Fruit fly (Drosophila melanogaster) whole organism, wandering third instar larva: ENCODE results near the gene CG7215.

ENCODE experiments used
- Abd-B ChIP-seq: fragments of >200 bp; optimal IDR thresholded peaks from 2 replicates; lab custom pipeline; 2017; ENCODE audit warnings: missing biosample characterization, missing genetic modification characterization
- CG32264 ChIP-seq: fragments of 200-800 bp; sonication (Bioruptor generic); optimal IDR thresholded peaks from 2 replicates; lab custom pipeline; 2016; ENCODE audit warnings: missing biosample characterization, missing genetic modification characterization
- CG9705 ChIP-seq: fragments of 200-800 bp; sonication (Bioruptor generic); optimal IDR thresholded peaks from 2 replicates; lab custom pipeline; 2018; ENCODE audit warnings: missing biosample characterization, mild to moderate bottlenecking, missing genetic modification characterization
- CrebA ChIP-seq: fragments of 200-800 bp; sonication (Bioruptor generic); optimal IDR thresholded peaks from 2 replicates; lab custom pipeline; 2016; ENCODE audit warnings: missing biosample characterization, mild to moderate bottlenecking, missing genetic modification characterization, borderline replicate concordance
- Dfd ChIP-seq: fragments of >200 bp; optimal IDR thresholded peaks from 2 replicates; lab custom pipeline; 2017; ENCODE audit warnings: missing biosample characterization, missing genetic modification characterization
- Dif ChIP-seq: fragments of 200-275, 200-300 bp; sonication (Bioruptor generic); optimal IDR thresholded peaks from 2 replicates; lab custom pipeline; 2018; ENCODE audit warnings: missing biosample characterization, missing genetic modification characterization; ENCODE audit not compliant: partially characterized antibody
- GATAd ChIP-seq: sonication (Bioruptor generic); optimal IDR thresholded peaks from 2 replicates; lab custom pipeline; 2016; ENCODE audit warnings: missing biosample characterization, missing genetic modification characterization
- HLH106 ChIP-seq: fragments of 200-800 bp; optimal IDR thresholded peaks from 3 replicates; lab custom pipeline; 2019; ENCODE audit warnings: missing biosample characterization, mild to moderate bottlenecking, missing genetic modification characterization, moderate library complexity
- Hnf4 ChIP-seq: fragments of 200-800 bp; sonication (Bioruptor generic); optimal IDR thresholded peaks from 2 replicates; lab custom pipeline; 2016; ENCODE audit warnings: missing biosample characterization, mild to moderate bottlenecking, missing genetic modification characterization
- Hr78 ChIP-seq: fragments of >200 bp; optimal IDR thresholded peaks from 2 replicates; lab custom pipeline; 2017; ENCODE audit warnings: missing biosample characterization, missing genetic modification characterization
- Hr83 ChIP-seq: fragments of 200-300 bp; sonication (Bioruptor generic); optimal IDR thresholded peaks from 2 replicates; lab custom pipeline; 2016; ENCODE audit warnings: missing biosample characterization, mild to moderate bottlenecking, missing genetic modification characterization, moderate library complexity; ENCODE audit not compliant: poor library complexity, severe bottlenecking
- Jra ChIP-seq: sonication (Bioruptor generic); optimal IDR thresholded peaks from 2 replicates; lab custom pipeline; 2016; ENCODE audit warnings: missing biosample characterization, missing genetic modification characterization
- Myc ChIP-seq: fragments of >200 bp; optimal IDR thresholded peaks from 2 replicates; lab custom pipeline; 2017
- N ChIP-seq: fragments of >200 bp; optimal IDR thresholded peaks from 2 replicates; lab custom pipeline; 2018; ENCODE audit warnings: missing biosample characterization, missing external identifiers, missing genetic modification characterization
- OdsH ChIP-seq: fragments of 200-800 bp; sonication (Bioruptor generic); optimal IDR thresholded peaks from 2 replicates; lab custom pipeline; 2016; ENCODE audit warnings: missing biosample characterization, mild to moderate bottlenecking, missing genetic modification characterization
- Rel ChIP-seq, 2 experiments: fragments of 200-800 bp; sonication (Bioruptor generic) in 1 of 2; optimal IDR thresholded peaks; 2 replicates in 1 of 2; 3 replicates in 1 of 2; lab custom pipeline; 2016 to 2019; ENCODE audit warnings: mild to moderate bottlenecking in 2 of 2, missing biosample characterization in 2 of 2, missing genetic modification characterization in 2 of 2, moderate library complexity in 1 of 2
- Sp1 ChIP-seq: fragments of 200-800 bp; sonication (Bioruptor generic); optimal IDR thresholded peaks from 3 replicates; lab custom pipeline; 2019; ENCODE audit warnings: missing biosample characterization, mild to moderate bottlenecking, missing genetic modification characterization, moderate library complexity
- Vsx2 ChIP-seq: fragments of 200-300, 225-300 bp; sonication (Bioruptor generic); optimal IDR thresholded peaks from 2 replicates; lab custom pipeline; 2018; ENCODE audit warnings: missing biosample characterization, missing genetic modification characterization; ENCODE audit not compliant: partially characterized antibody
- br ChIP-seq: fragments of 200-800 bp; sonication (Bioruptor generic); optimal IDR thresholded peaks from 2 replicates; lab custom pipeline; 2016; ENCODE audit warnings: missing biosample characterization, missing genetic modification characterization
- brk ChIP-seq: fragments of 200-800 bp; sonication (Bioruptor generic); optimal IDR thresholded peaks from 2 replicates; lab custom pipeline; 2016; ENCODE audit warnings: missing biosample characterization, mild to moderate bottlenecking, missing genetic modification characterization
- dl ChIP-seq, 2 experiments: fragments of 175-275, 200-275 bp in 1 of 2; fragments of 200-275 bp in 1 of 2; sonication (Bioruptor generic); optimal IDR thresholded peaks; lab custom pipeline; 2018; ENCODE audit warnings: mild to moderate bottlenecking in 2 of 2, missing biosample characterization in 2 of 2, missing genetic modification characterization in 2 of 2, moderate library complexity in 2 of 2; ENCODE audit not compliant: partially characterized antibody in 2 of 2, insufficient read depth in 1 of 2
- dmrt93B ChIP-seq: fragments of 200-800 bp; sonication (Bioruptor generic); optimal IDR thresholded peaks from 2 replicates; lab custom pipeline; 2018; ENCODE audit warnings: missing biosample characterization, mild to moderate bottlenecking, missing genetic modification characterization
- dsf ChIP-seq: sonication (Bioruptor generic); optimal IDR thresholded peaks from 2 replicates; lab custom pipeline; 2016; ENCODE audit warnings: missing biosample characterization, missing genetic modification characterization, borderline replicate concordance
- ey ChIP-seq: fragments of 200-800 bp; sonication (Bioruptor generic); optimal IDR thresholded peaks from 2 replicates; lab custom pipeline; 2016; ENCODE audit warnings: missing biosample characterization, missing genetic modification characterization
- foxo ChIP-seq, 2 experiments: fragments of 200-800 bp; sonication (Bioruptor generic); optimal IDR thresholded peaks; 2 replicates in 1 of 2; 3 replicates in 1 of 2; lab custom pipeline; 2016 to 2017; ENCODE audit warnings: missing biosample characterization in 2 of 2, missing genetic modification characterization in 2 of 2
- fru ChIP-seq: fragments of 200-800 bp; sonication (Bioruptor generic); optimal IDR thresholded peaks from 3 replicates; lab custom pipeline; 2016; ENCODE audit warnings: missing biosample characterization, mild to moderate bottlenecking, missing genetic modification characterization
- h ChIP-seq: fragments of 200-800 bp; sonication (Bioruptor generic); optimal IDR thresholded peaks from 3 replicates; lab custom pipeline; 2016; ENCODE audit warnings: missing biosample characterization, mild to moderate bottlenecking, missing genetic modification characterization
- jim ChIP-seq: fragments of 175-275, 200-325 bp; sonication (Bioruptor generic); optimal IDR thresholded peaks from 2 replicates; lab custom pipeline; 2016; ENCODE audit warnings: missing biosample characterization, mild to moderate bottlenecking, missing genetic modification characterization
- lola ChIP-seq: fragments of >200 bp; optimal IDR thresholded peaks from 2 replicates; lab custom pipeline; 2017; ENCODE audit warnings: missing biosample characterization, missing genetic modification characterization
- pan ChIP-seq: fragments of >200 bp; optimal IDR thresholded peaks from 2 replicates; lab custom pipeline; 2017
- psq ChIP-seq: fragments of 200-800 bp; sonication (Bioruptor generic); optimal IDR thresholded peaks from 3 replicates; lab custom pipeline; 2017; ENCODE audit warnings: missing biosample characterization, mild to moderate bottlenecking, missing genetic modification characterization, moderate library complexity
- rgr ChIP-seq: fragments of 200-800 bp; sonication (Bioruptor generic); optimal IDR thresholded peaks from 3 replicates; lab custom pipeline; 2016; ENCODE audit warnings: missing biosample characterization, mild to moderate bottlenecking, missing genetic modification characterization
- sage ChIP-seq: fragments of 200-800 bp; sonication (Bioruptor generic); optimal IDR thresholded peaks from 2 replicates; lab custom pipeline; 2016; ENCODE audit warnings: missing biosample characterization, mild to moderate bottlenecking, missing genetic modification characterization
- sv ChIP-seq: fragments of 200-800 bp; sonication (Bioruptor generic); optimal IDR thresholded peaks from 3 replicates; lab custom pipeline; 2016; ENCODE audit warnings: missing biosample characterization, missing genetic modification characterization
- tai ChIP-seq: sonication (Bioruptor generic); optimal IDR thresholded peaks from 2 replicates; lab custom pipeline; 2016; ENCODE audit warnings: missing biosample characterization, missing genetic modification characterization
- usp ChIP-seq: fragments of >200 bp; optimal IDR thresholded peaks from 2 replicates; lab custom pipeline; 2017; ENCODE audit warnings: missing biosample characterization, missing genetic modification characterization
- woc ChIP-seq: sonication (Bioruptor generic); optimal IDR thresholded peaks from 2 replicates; lab custom pipeline; 2016; ENCODE audit warnings: missing biosample characterization, mild to moderate bottlenecking, missing genetic modification characterization

Gene CG7215

dm6 chr3R:18169982-18170531 lies 3.0 kb upstream of the CG7215 start:
- TF ChIP-seq sv (GFP tag; lab: Kevin White, UChicago) (no peak), HLH106 (tag; lab: Kevin White, UChicago) (no peak), Dif (GFP tag; lab: Kevin White, UChicago) (peak; percentile 63), OdsH (GFP tag; lab: Kevin White, UChicago) (no peak), dl (GFP tag; optimal IDR thresholded peaks at IDR 0.05; lab: Kevin White, UChicago; ENCODE audit: insufficient read depth in 1 of 2, partially characterized antibody in 2 of 2) (peak in 1 of 2 experiments; percentile 35), Jra (no peak), CG32264 (GFP tag; lab: Kevin White, UChicago) (no peak)

- TF ChIP-seq Hnf4 (GFP tag; lab: Kevin White, UChicago) (peak; percentile 44), brk (GFP tag; lab: Kevin White, UChicago) (no peak), Myc (lab: Kevin White, UChicago) (no peak), Jra (no peak), Dfd (GFP tag; lab: Kevin White, UChicago) (no peak), dmrt93B (GFP tag; lab: Kevin White, UChicago) (no peak), sv (GFP tag; lab: Kevin White, UChicago) (no peak), rgr (peak; percentile 29), CG9705 (no peak), ey (peak; percentile 33), jim (GFP tag; lab: Kevin White, UChicago) (no peak), h (GFP tag; lab: Kevin White, UChicago) (peak; percentile 19), pan (lab: Kevin White, UChicago) (no peak), fru (peak; percentile 25), tai (GFP tag; lab: Kevin White, UChicago) (no peak), usp (GFP tag; lab: Kevin White, UChicago) (no peak), CrebA (GFP tag; lab: Kevin White, UChicago) (no peak), GATAd (GFP tag; lab: Kevin White, UChicago) (no peak), sage (GFP tag; lab: Kevin White, UChicago) (no peak), CG32264 (GFP tag; lab: Kevin White, UChicago) (no peak), dsf (GFP tag; lab: Kevin White, UChicago) (no peak), Rel (GFP tag; optimal IDR thresholded peaks at IDR 0.05; lab: Kevin White, UChicago) (no peak), Rel (tag; optimal IDR thresholded peaks at IDR 0.05; lab: Kevin White, UChicago) (no peak), woc (GFP tag; lab: Kevin White, UChicago) (no peak), HLH106 (tag; lab: Kevin White, UChicago) (peak; percentile 25), Hr78 (no peak), Vsx2 (GFP tag; lab: Kevin White, UChicago) (no peak), lola (GFP tag; lab: Kevin White, UChicago) (no peak), Sp1 (GFP tag; lab: Kevin White, UChicago) (no peak), Dif (GFP tag; lab: Kevin White, UChicago) (no peak), foxo (GFP tag; optimal IDR thresholded peaks at IDR 0.05; lab: Kevin White, UChicago) (peak in 1 of 2 experiments; percentile 50)
These were observed 1.9 kb upstream of the CG7215 start for dm6 chr3R:18168929-18169350.

DNA sequence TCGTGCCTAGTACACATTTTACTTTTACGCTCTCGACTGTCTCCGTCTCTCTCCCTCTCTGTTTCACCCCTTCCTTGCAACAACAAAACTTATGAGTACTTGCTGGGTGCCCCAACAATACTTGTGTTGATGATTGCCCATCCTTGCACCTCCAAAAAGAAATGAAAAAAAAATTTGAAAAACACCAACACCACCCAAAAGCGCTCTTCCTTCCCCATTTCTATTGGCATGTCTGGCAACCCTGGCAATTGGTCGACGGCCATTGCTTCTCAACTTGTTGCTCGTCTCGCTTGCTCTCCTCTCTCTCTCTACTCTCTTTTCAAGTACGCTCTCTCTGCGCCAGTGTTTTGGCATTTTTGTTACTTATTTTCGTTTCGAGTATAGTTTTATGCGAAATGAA lies 1.3 kb upstream of the CG7215 start:
- peak; percentile 36 for TF ChIP-seq OdsH (GFP tag; lab: Kevin White, UChicago)
- TF ChIP-seq pan (lab: Kevin White, UChicago), result no peak
- TF ChIP-seq dmrt93B (GFP tag; lab: Kevin White, UChicago), result no peak
- no peak for TF ChIP-seq CG9705
- no peak for TF ChIP-seq tai (GFP tag; lab: Kevin White, UChicago)
- TF ChIP-seq Dif (GFP tag; lab: Kevin White, UChicago), result peak; percentile 98
- no peak for TF ChIP-seq sage (GFP tag; lab: Kevin White, UChicago)
- no peak for TF ChIP-seq woc (GFP tag; lab: Kevin White, UChicago)
- no peak for TF ChIP-seq CrebA (GFP tag; lab: Kevin White, UChicago)
- no peak for TF ChIP-seq sv (GFP tag; lab: Kevin White, UChicago)
- TF ChIP-seq h (GFP tag; lab: Kevin White, UChicago), result peak; percentile 29
- TF ChIP-seq rgr, result peak; percentile 58
- no peak for TF ChIP-seq usp (GFP tag; lab: Kevin White, UChicago)
- TF ChIP-seq foxo (GFP tag; optimal IDR thresholded peaks at IDR 0.05; lab: Kevin White, UChicago), result peak in 1 of 2 experiments; percentile 17
- TF ChIP-seq Myc (lab: Kevin White, UChicago), result no peak
- peak; percentile 41 for TF ChIP-seq Sp1 (GFP tag; lab: Kevin White, UChicago)
- peak; percentile 40 for TF ChIP-seq psq
- TF ChIP-seq Vsx2 (GFP tag; lab: Kevin White, UChicago), result peak; percentile 86
- TF ChIP-seq GATAd (GFP tag; lab: Kevin White, UChicago), result no peak
- no peak for TF ChIP-seq Abd-B (GFP tag; lab: Kevin White, UChicago)
- TF ChIP-seq fru, result peak; percentile 31
- no peak for TF ChIP-seq Dfd (GFP tag; lab: Kevin White, UChicago)
- TF ChIP-seq HLH106 (tag; lab: Kevin White, UChicago), result peak; percentile 34
- TF ChIP-seq jim (GFP tag; lab: Kevin White, UChicago), result peak; percentile 1
- peak; percentile 97 for TF ChIP-seq dl (GFP tag; optimal IDR thresholded peaks at IDR 0.05; lab: Kevin White, UChicago; ENCODE audit: insufficient read depth in 1 of 2, partially characterized antibody in 2 of 2)
- peak; percentile 6 for TF ChIP-seq Hnf4 (GFP tag; lab: Kevin White, UChicago)
- TF ChIP-seq N (GFP tag; lab: Kevin White, UChicago), result no peak
- TF ChIP-seq CG32264 (GFP tag; lab: Kevin White, UChicago), result no peak
- no peak for TF ChIP-seq Hr78
- TF ChIP-seq Rel (GFP tag; optimal IDR thresholded peaks at IDR 0.05; lab: Kevin White, UChicago), result no peak
- TF ChIP-seq Rel (tag; optimal IDR thresholded peaks at IDR 0.05; lab: Kevin White, UChicago), result peak; percentile 8
- TF ChIP-seq Jra, result peak; percentile 10
- TF ChIP-seq Hr83 (GFP tag; lab: Kevin White, UChicago), result peak; percentile 70
- TF ChIP-seq br (GFP tag; lab: Kevin White, UChicago), result no peak
